Fruit fly (Drosophila melanogaster) whole organism, embryonic: Measurements from ENCODE around the gene SMSr.

Source experiments
- CG10565 ChIP-seq: fragments of 200-800 bp; sonication (Bioruptor generic); optimal IDR thresholded peaks from 3 replicates; lab custom pipeline; 2016; ENCODE audit warnings: missing biosample characterization, mild to moderate bottlenecking, missing genetic modification characterization
- CG10979 ChIP-seq: fragments of 200-800 bp; sonication (Bioruptor generic); optimal IDR thresholded peaks from 2 replicates; lab custom pipeline; 2018; ENCODE audit warnings: missing biosample characterization, mild to moderate bottlenecking, missing genetic modification characterization, moderate library complexity
- CG11093 ChIP-seq: fragments of 200-800 bp; sonication (Bioruptor generic); IDR thresholded peaks from 3 replicates; pipeline ENCODE4 v1.3.6; 2022; ENCODE audit warnings: missing biosample characterization, missing genetic modification characterization
- CG12659 ChIP-seq: fragments of 200-800 bp; sonication (Bioruptor generic); optimal IDR thresholded peaks from 3 replicates; lab custom pipeline; 2017; ENCODE audit warnings: mild to moderate bottlenecking, missing biosample characterization, missing genetic modification reagents, missing genetic modification characterization
- CG13894 ChIP-seq: fragments of 200-800 bp; sonication (Bioruptor generic); optimal IDR thresholded peaks from 3 replicates; lab custom pipeline; 2018; ENCODE audit warnings: missing biosample characterization, mild to moderate bottlenecking, missing genetic modification characterization, moderate library complexity
- CG15696 ChIP-seq: fragments of 200-800 bp; sonication (Bioruptor generic); optimal IDR thresholded peaks from 2 replicates; lab custom pipeline; 2019; ENCODE audit warnings: missing biosample characterization, mild to moderate bottlenecking, missing genetic modification characterization, moderate library complexity
- CG17802 ChIP-seq: fragments of 200-800 bp; sonication (Bioruptor generic); optimal IDR thresholded peaks from 2 replicates; lab custom pipeline; 2018; ENCODE audit warnings: missing biosample characterization, mild to moderate bottlenecking, missing genetic modification characterization, moderate library complexity
- CG17912 ChIP-seq: fragments of 200-800 bp; sonication (Bioruptor generic); optimal IDR thresholded peaks from 2 replicates; lab custom pipeline; 2018; ENCODE audit warnings: missing biosample characterization, mild to moderate bottlenecking, missing genetic modification characterization
- CG18764 ChIP-seq: fragments of 200-800 bp; sonication (Bioruptor generic); optimal IDR thresholded peaks from 3 replicates; lab custom pipeline; 2016; ENCODE audit warnings: missing biosample characterization, missing genetic modification characterization
- CG32767 ChIP-seq: fragments of 200-800 bp; sonication (Bioruptor generic); IDR thresholded peaks from 2 replicates; pipeline ENCODE4 v1.3.6; 2022; ENCODE audit warnings: missing biosample characterization, missing genetic modification characterization
- CG3995 ChIP-seq: fragments of 200-800 bp; sonication (Bioruptor generic); optimal IDR thresholded peaks from 3 replicates; lab custom pipeline; 2016; ENCODE audit warnings: missing biosample characterization, missing genetic modification characterization
- CG7372 ChIP-seq: fragments of 200-800 bp; sonication (Bioruptor generic); IDR thresholded peaks from 2 replicates; pipeline ENCODE4 v1.3.6; 2022; ENCODE audit warnings: missing biosample characterization, missing genetic modification characterization
- CG8478 ChIP-seq: fragments of >200 bp; optimal IDR thresholded peaks from 2 replicates; lab custom pipeline; 2018
- CG8924 ChIP-seq: fragments of 200-800 bp; optimal IDR thresholded peaks from 3 replicates; lab custom pipeline; 2019; ENCODE audit warnings: missing biosample characterization, mild to moderate bottlenecking, missing genetic modification characterization, moderate library complexity
- CG9876 ChIP-seq: fragments of 200-800 bp; sonication (Bioruptor generic); optimal IDR thresholded peaks from 2 replicates; lab custom pipeline; 2016; ENCODE audit warnings: missing biosample characterization, missing genetic modification characterization
- CkIIα-i1 ChIP-seq: fragments of 200-800 bp; sonication (Bioruptor generic); IDR thresholded peaks from 2 replicates; pipeline ENCODE4 v1.3.6; 2022; ENCODE audit warnings: missing biosample characterization, missing genetic modification characterization
- Dip3 ChIP-seq: fragments of 200-800 bp; sonication (Bioruptor generic); optimal IDR thresholded peaks from 3 replicates; lab custom pipeline; 2016; ENCODE audit warnings: missing biosample characterization, missing genetic modification characterization
- Dref ChIP-seq: fragments of 200-800 bp; sonication (Bioruptor generic); IDR thresholded peaks from 2 replicates; pipeline ENCODE4 v1.3.6; 2022; ENCODE audit warnings: missing biosample characterization, missing genetic modification characterization
- ERR ChIP-seq: fragments of 200-800 bp; sonication (Bioruptor generic); optimal IDR thresholded peaks from 2 replicates; lab custom pipeline; 2016; ENCODE audit warnings: missing biosample characterization, missing genetic modification characterization
- Ets97D ChIP-seq: fragments of 200-800 bp; sonication (Bioruptor generic); optimal IDR thresholded peaks from 3 replicates; lab custom pipeline; 2016; ENCODE audit warnings: missing biosample characterization, missing genetic modification characterization
- Hr39 ChIP-seq: fragments of >200 bp; optimal IDR thresholded peaks from 2 replicates; lab custom pipeline; 2017
- Hr51 ChIP-seq, 2 experiments: fragments of 200-800 bp; sonication (Bioruptor generic); optimal IDR thresholded peaks; 2 replicates in 1 of 2; 3 replicates in 1 of 2; lab custom pipeline; 2016 to 2018; ENCODE audit warnings: missing biosample characterization in 2 of 2, missing genetic modification characterization in 2 of 2, mild to moderate bottlenecking in 1 of 2, moderate library complexity in 1 of 2
- Jarid2 ChIP-seq: fragments of 200-800 bp; sonication (Bioruptor generic); optimal IDR thresholded peaks from 3 replicates; lab custom pipeline; 2017; ENCODE audit warnings: mild to moderate bottlenecking, missing biosample characterization, missing genetic modification reagents, missing genetic modification characterization
- Mrtf ChIP-seq: fragments of 200-800 bp; sonication (Bioruptor generic); IDR thresholded peaks from 3 replicates; pipeline ENCODE4 v1.3.6; 2022; ENCODE audit warnings: missing biosample characterization, missing genetic modification characterization
- Oli ChIP-seq: fragments of 200-800 bp; sonication (Bioruptor generic); optimal IDR thresholded peaks from 2 replicates; lab custom pipeline; 2018; ENCODE audit warnings: missing biosample characterization, mild to moderate bottlenecking, missing genetic modification characterization, moderate library complexity
- Scr ChIP-seq: fragments of 200-800 bp; sonication (Bioruptor generic); IDR thresholded peaks from 2 replicates; pipeline ENCODE4 v1.3.6; 2022; ENCODE audit warnings: missing biosample characterization, missing genetic modification characterization; ENCODE audit not compliant: partially characterized antibody
- Tbp ChIP-seq: fragments of >200 bp; optimal IDR thresholded peaks from 2 replicates; lab custom pipeline; 2018; ENCODE audit warnings: missing biosample characterization, missing genetic modification characterization
- Xbp1 ChIP-seq: fragments of 200-800 bp; sonication (Bioruptor generic); optimal IDR thresholded peaks from 3 replicates; lab custom pipeline; 2016; ENCODE audit warnings: missing biosample characterization, mild to moderate bottlenecking, missing genetic modification characterization
- abd-A ChIP-seq: fragments of 200-800 bp; sonication (Bioruptor generic); optimal IDR thresholded peaks from 3 replicates; lab custom pipeline; 2019; ENCODE audit warnings: missing biosample characterization, mild to moderate bottlenecking, missing genetic modification characterization, moderate library complexity
- ac ChIP-seq: fragments of 200-800 bp; sonication (Bioruptor generic); optimal IDR thresholded peaks from 3 replicates; lab custom pipeline; 2017; ENCODE audit warnings: missing biosample characterization, mild to moderate bottlenecking, missing genetic modification characterization
- ap ChIP-seq: fragments of 200-800 bp; sonication (Bioruptor generic); IDR thresholded peaks from 2 replicates; pipeline ENCODE4 v1.3.6; 2022; ENCODE audit warnings: missing biosample characterization, missing genetic modification characterization
- br ChIP-seq: fragments of >200 bp; optimal IDR thresholded peaks from 2 replicates; lab custom pipeline; 2017
- bsh ChIP-seq, 2 experiments: fragments of 200-800 bp; sonication (Bioruptor generic); optimal IDR thresholded peaks; 2 replicates each; lab custom pipeline; 2017 to 2018; ENCODE audit warnings: mild to moderate bottlenecking in 2 of 2, missing biosample characterization in 2 of 2, missing genetic modification characterization in 2 of 2, moderate library complexity in 1 of 2
- btn ChIP-seq: fragments of 200-800 bp; sonication (Bioruptor generic); optimal IDR thresholded peaks from 2 replicates; lab custom pipeline; 2016; ENCODE audit warnings: missing biosample characterization, missing genetic modification characterization
- chn ChIP-seq: fragments of 200-800 bp; sonication (Bioruptor generic); optimal IDR thresholded peaks from 2 replicates; lab custom pipeline; 2016; ENCODE audit warnings: missing biosample characterization, missing genetic modification characterization
- corto ChIP-seq: fragments of 200-800 bp; sonication (Bioruptor generic); optimal IDR thresholded peaks from 2 replicates; lab custom pipeline; 2016; ENCODE audit warnings: missing biosample characterization, mild to moderate bottlenecking, missing genetic modification characterization, moderate library complexity
- fd3F ChIP-seq: fragments of 200-800 bp; sonication (Bioruptor generic); optimal IDR thresholded peaks from 2 replicates; lab custom pipeline; 2018; ENCODE audit warnings: missing biosample characterization, mild to moderate bottlenecking, missing genetic modification characterization, moderate library complexity
- fru ChIP-seq: fragments of >200 bp; optimal IDR thresholded peaks from 2 replicates; lab custom pipeline; 2017
- ftz-f1 ChIP-seq: fragments of 200-800 bp; sonication (Bioruptor generic); optimal IDR thresholded peaks from 2 replicates; lab custom pipeline; 2016; ENCODE audit warnings: missing biosample characterization, missing genetic modification characterization
- gcm2 ChIP-seq: fragments of 200-800 bp; sonication (Bioruptor generic); optimal IDR thresholded peaks from 2 replicates; lab custom pipeline; 2016; ENCODE audit warnings: missing biosample characterization, missing genetic modification characterization
- gfzf ChIP-seq: fragments of 200-800 bp; sonication (Bioruptor generic); optimal IDR thresholded peaks from 2 replicates; lab custom pipeline; 2016; ENCODE audit warnings: missing biosample characterization, mild to moderate bottlenecking, missing genetic modification characterization, moderate library complexity
- grau ChIP-seq: fragments of 200-800 bp; optimal IDR thresholded peaks from 3 replicates; lab custom pipeline; 2019; ENCODE audit warnings: missing biosample characterization, mild to moderate bottlenecking, missing genetic modification characterization, moderate library complexity
- jumu ChIP-seq: fragments of 200-800 bp; sonication (Bioruptor generic); optimal IDR thresholded peaks from 3 replicates; lab custom pipeline; 2016; ENCODE audit warnings: missing biosample characterization, missing genetic modification characterization
- lilli ChIP-seq: fragments of 200-800 bp; sonication (Bioruptor generic); optimal IDR thresholded peaks from 3 replicates; lab custom pipeline; 2016; ENCODE audit warnings: missing biosample characterization, missing genetic modification characterization
- lmd ChIP-seq: fragments of 200-800 bp; sonication (Bioruptor generic); IDR thresholded peaks from 2 replicates; pipeline ENCODE4 v1.3.6; 2022; ENCODE audit warnings: missing biosample characterization, missing genetic modification characterization
- mld ChIP-seq: fragments of 200-800 bp; sonication (Bioruptor generic); IDR thresholded peaks from 3 replicates; pipeline ENCODE4 v1.3.6; 2022; ENCODE audit warnings: missing biosample characterization, missing genetic modification characterization; ENCODE audit not compliant: partially characterized antibody
- sc ChIP-seq, 3 experiments: fragments of >200 bp in 2 of 3; fragments of 200-800 bp in 1 of 3; sonication (Bioruptor generic) in 1 of 3; optimal IDR thresholded peaks; 2 replicates in 2 of 3; 3 replicates in 1 of 3; lab custom pipeline; 2017; ENCODE audit warnings: mild to moderate bottlenecking in 1 of 3, missing biosample characterization in 1 of 3, missing genetic modification characterization in 1 of 3, missing genetic modification reagents in 1 of 3
- sug ChIP-seq: fragments of 200-800 bp; optimal IDR thresholded peaks from 2 replicates; lab custom pipeline; 2019; ENCODE audit warnings: missing biosample characterization, mild to moderate bottlenecking, missing genetic modification characterization, moderate library complexity
- ttk ChIP-seq: fragments of 200-800 bp; sonication (Bioruptor generic); IDR thresholded peaks from 2 replicates; pipeline ENCODE4 v2.1.2; 2022; ENCODE audit warnings: missing biosample characterization, missing genetic modification characterization
- z ChIP-seq: fragments of 200-800 bp; sonication (Bioruptor generic); IDR thresholded peaks from 3 replicates; pipeline ENCODE4 v1.3.6; 2022; ENCODE audit warnings: missing biosample characterization, missing genetic modification characterization

The SMSr gene

DNA sequence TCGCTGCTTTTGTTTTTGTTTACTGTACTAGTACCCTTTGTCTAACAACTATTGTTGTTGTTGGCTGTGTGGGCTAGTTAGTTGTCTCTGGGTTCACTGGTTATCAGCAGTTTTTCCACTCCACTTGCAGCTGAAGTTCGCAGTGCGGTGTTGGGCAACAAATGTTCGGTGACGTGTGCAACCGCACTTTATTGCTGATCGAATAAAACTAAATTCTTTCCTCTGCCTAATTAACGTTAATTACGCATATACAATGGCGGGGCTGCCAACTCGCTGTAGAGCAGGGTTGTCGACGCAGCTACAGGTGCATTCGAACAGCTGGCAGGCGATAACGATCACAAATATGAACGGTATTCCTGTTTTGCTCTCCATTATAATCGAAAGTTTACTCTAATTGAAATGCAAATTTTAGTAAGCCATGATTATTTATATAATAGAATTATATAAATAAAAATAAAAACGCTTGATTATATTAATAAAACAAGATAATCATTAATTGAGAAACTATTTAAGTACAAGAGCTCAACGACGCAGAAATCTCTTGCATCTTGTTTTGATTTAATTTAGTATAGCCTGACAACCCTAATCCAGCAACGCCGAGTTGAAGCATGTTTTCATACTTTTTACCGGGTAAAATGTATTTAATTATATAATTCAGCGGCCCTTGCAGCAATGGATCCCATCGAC lies 52.6 kb downstream of the SMSr start, which contains the start of the genes mrva, CG42307 and mus312 (continued):
- TF ChIP-seq Hr51 (GFP tag; optimal IDR thresholded peaks at IDR 0.05; lab: Kevin White, UChicago) (peak in 1 of 2 experiments; percentile 54), CG15696 (tag; lab: Kevin White, UChicago) (peak; percentile 89), z (GFP tag; lab: Robert Waterston, UW) (no peak), CG17802 (peak; percentile 53), jumu (GFP tag; lab: Kevin White, UChicago) (peak; percentile 1), ap (peak; percentile 53; the same call in 1 of the 2 replicates), CG13894 (tag; lab: Kevin White, UChicago) (peak; percentile 94), Jarid2 (GFP tag; lab: Kevin White, UChicago) (no peak), CG7372 (GFP tag; lab: Robert Waterston, UW) (peak; percentile 72), CG3995 (GFP tag; lab: Kevin White, UChicago) (no peak), Tbp (GFP tag; lab: Kevin White, UChicago) (no peak), Hr39 (no peak), Dref (GFP tag; lab: Robert Waterston, UW) (peak; percentile 66), Ets97D (peak; percentile 52), gcm2 (GFP tag; lab: Kevin White, UChicago) (no peak), Mrtf (GFP tag; lab: Robert Waterston, UW) (peak; percentile 83), fd3F (GFP tag; lab: Kevin White, UChicago) (peak; percentile 93), CG10565 (GFP tag; lab: Kevin White, UChicago) (no peak), sug (tag; lab: Kevin White, UChicago) (peak; percentile 93), chn (GFP tag; lab: Kevin White, UChicago) (peak; percentile 52), fru (lab: Kevin White, UChicago) (no peak), CG18764 (GFP tag; lab: Kevin White, UChicago) (peak; percentile 83), grau (tag; lab: Kevin White, UChicago) (peak; percentile 94), CG8924 (peak; percentile 96), CG17912 (peak; percentile 79), CG10979 (tag; lab: Kevin White, UChicago) (peak; percentile 90), mld (GFP tag; lab: Robert Waterston, UW) (no peak), Dip3 (GFP tag; lab: Kevin White, UChicago) (peak; percentile 43), CG12659 (GFP tag; lab: Kevin White, UChicago) (peak; percentile 96), CG11093 (GFP tag; lab: Robert Waterston, UW) (peak; percentile 46; the same call in 2 of the 3 replicates), CkIIα-i1 (GFP tag; lab: Robert Waterston, UW) (no peak), CG8478 (no peak), ttk (peak; percentile 79), ac (peak; percentile 52), bsh (GFP tag; optimal IDR thresholded peaks at IDR 0.05; lab: Kevin White, UChicago) (peak in 1 of 2 experiments; percentile 92), lilli (peak; percentile 78), lmd (peak; percentile 82), sc (optimal IDR thresholded peaks at IDR 0.05; lab: Kevin White, UChicago) (no peak), sc (GFP tag; optimal IDR thresholded peaks at IDR 0.05; lab: Kevin White, UChicago) (no peak), Scr (GFP tag; lab: Robert Waterston, UW) (0 out of 2 replicates have a peak, but pooled peaks have one; percentile 28), ERR (GFP tag; lab: Kevin White, UChicago) (no peak), btn (GFP tag; lab: Kevin White, UChicago) (no peak), CG32767 (peak; percentile 87), gfzf (GFP tag; lab: Kevin White, UChicago) (no peak), abd-A (tag; lab: Kevin White, UChicago) (no peak), Xbp1 (GFP tag; lab: Kevin White, UChicago) (peak; percentile 86), CG9876 (GFP tag; lab: Kevin White, UChicago) (peak; percentile 5), br (no peak), corto (GFP tag; lab: Kevin White, UChicago) (no peak), ftz-f1 (GFP tag; lab: Kevin White, UChicago) (no peak), Oli (tag; lab: Kevin White, UChicago) (peak; percentile 89)
